Worm (Caenorhabditis elegans) whole organism, young adult: Measurements from ENCODE around the gene col-94.

Experiments
- D2030.7 ChIP-seq: fragments of 200-800 bp; sonication (Bioruptor generic); IDR thresholded peaks from 2 replicates; pipeline ENCODE4 v1.3.6; 2022; ENCODE audit warnings: missing genetic modification reagents, missing genetic modification characterization, missing compliant biosample characterization
- Y79H2A.3 ChIP-seq: fragments of 200-800 bp; sonication (Bioruptor generic); conservative IDR thresholded peaks from 2 replicates; pipeline ENCODE4 v1.3.6; 2022; ENCODE audit warnings: missing genetic modification reagents, missing genetic modification characterization, missing compliant biosample characterization
- dpff-1 ChIP-seq: sonication (generic microtip); optimal IDR thresholded peaks from 2 replicates; lab custom pipeline; 2017; ENCODE audit warnings: mild to moderate bottlenecking, missing genetic modification characterization, missing compliant biosample characterization
- hmg-1.2 ChIP-seq: fragments of 200-800 bp; sonication (Bioruptor generic); IDR thresholded peaks from 2 replicates; pipeline ENCODE4 v1.3.6; 2022; ENCODE audit warnings: missing genetic modification reagents, missing genetic modification characterization, missing compliant biosample characterization
- let-526 ChIP-seq: fragments of 200-800 bp; sonication (Bioruptor generic); IDR thresholded peaks from 2 replicates; pipeline ENCODE4 v1.3.6; 2022; ENCODE audit warnings: missing genetic modification reagents, missing genetic modification characterization, missing compliant biosample characterization
- madf-3 ChIP-seq: fragments of 200-800 bp; sonication (Bioruptor generic); IDR thresholded peaks from 2 replicates; pipeline ENCODE4 v1.3.6; 2022; ENCODE audit warnings: missing genetic modification reagents, missing genetic modification characterization, missing compliant biosample characterization
- nhr-179 ChIP-seq: sonication (generic microtip); optimal IDR thresholded peaks from 2 replicates; lab custom pipeline; 2016; ENCODE audit warnings: mild to moderate bottlenecking, missing genetic modification characterization, missing compliant biosample characterization
- snpc-4 ChIP-seq, 5 experiments: fragments of 150-350 bp in 1 of 5; sonication (generic microtip) in 4 of 5; optimal IDR thresholded peaks; 2 replicates each; lab custom pipeline; 2014 to 2018; ENCODE audit warnings: missing genetic modification characterization in 5 of 5, missing biosample characterization in 3 of 5, antibody characterized with exemption in 2 of 5, mild to moderate bottlenecking in 2 of 5, missing compliant biosample characterization in 2 of 5, missing genotype in 2 of 5, moderate library complexity in 2 of 5, missing genetic modification reagents in 1 of 5
- unc-62 ChIP-seq: fragments of 150-350 bp; optimal IDR thresholded peaks from 2 replicates; lab custom pipeline; 2014; ENCODE audit warnings: missing biosample characterization, missing genetic modification reagents, missing genetic modification characterization

- TF ChIP-seq unc-62 (GFP tag; lab: Kevin White, UChicago): no peak
- TF ChIP-seq madf-3: no peak
- no peak for TF ChIP-seq Y79H2A.3 (GFP tag; lab: Robert Waterston, UW)
- no peak for TF ChIP-seq hmg-1.2 (GFP tag; lab: Robert Waterston, UW)
- TF ChIP-seq let-526: no peak
- TF ChIP-seq dpff-1: no peak
- TF ChIP-seq nhr-179: no peak
- TF ChIP-seq D2030.7: no peak
- TF ChIP-seq snpc-4 (GFP tag; optimal IDR thresholded peaks at IDR 0.05; lab: Kevin White, UChicago): no peak
- no peak for TF ChIP-seq snpc-4 (tag; optimal IDR thresholded peaks at IDR 0.05; lab: Kevin White, UChicago)
Measured at ce11 chrIII:10957710-10958109, 30.0 kb downstream of the col-94 start.
